Fruit fly (Drosophila melanogaster): ENCODE measurements around the gene CG3223.

Gene CG3223

dm6 chr3R:8009080-8009620, at the start of gene CG3223, which contains the start of gene CG11052 (continued):
- TF ChIP-seq CG10462 (GFP tag; optimal IDR thresholded peaks at IDR 0.05) (no peak), hkb (optimal IDR thresholded peaks at IDR 0.05) (no peak), hkb (GFP tag; IDR thresholded peaks at IDR 0.05) (no peak), CG42726 (GFP tag; IDR thresholded peaks at IDR 0.05; ENCODE audit: partially characterized antibody) (no peak), Stat92E (GFP tag; optimal IDR thresholded peaks at IDR 0.05) (no peak), ftz-f1 (GFP tag; optimal IDR thresholded peaks at IDR 0.05) (peak; percentile 92), CG31441 (GFP tag; IDR thresholded peaks at IDR 0.05) (no peak), CG3163 (GFP tag; optimal IDR thresholded peaks at IDR 0.05) (no peak), gcm (GFP tag; optimal IDR thresholded peaks at IDR 0.05) (no peak), MBD-R2 (GFP tag; IDR thresholded peaks at IDR 0.05) (peak; percentile 81), Sry-δ (GFP tag; optimal IDR thresholded peaks at IDR 0.05) (peak; percentile 63), MESR4 (GFP tag; optimal IDR thresholded peaks at IDR 0.05) (peak; percentile 70), lbe (GFP tag; optimal IDR thresholded peaks at IDR 0.05) (no peak), h (optimal IDR thresholded peaks at IDR 0.05) (no peak), dmrt11E (tag; optimal IDR thresholded peaks at IDR 0.05) (no peak), CG3847 (GFP tag; IDR thresholded peaks at IDR 0.05) (peak; percentile 13; the same call in 1 of the 2 replicates), CG17912 (GFP tag; optimal IDR thresholded peaks at IDR 0.05) (no peak), trem (tag; optimal IDR thresholded peaks at IDR 0.05) (no peak), Drgx (GFP tag; IDR thresholded peaks at IDR 0.05) (no peak), Bgb (GFP tag; IDR thresholded peaks at IDR 0.05; ENCODE audit: partially characterized antibody) (peak; percentile 68), esg (GFP tag; conservative IDR thresholded peaks at IDR 0.05) (no peak), tna (GFP tag; IDR thresholded peaks at IDR 0.05; ENCODE audit: partially characterized antibody) (no peak), CG17568 (GFP tag; optimal IDR thresholded peaks at IDR 0.05) (no peak), cad (GFP tag; optimal IDR thresholded peaks at IDR 0.05) (peak; percentile 66), crp (GFP tag; optimal IDR thresholded peaks at IDR 0.05) (peak in 1 of 2 experiments; percentile 9), row (GFP tag; IDR thresholded peaks at IDR 0.05) (peak; percentile 62), CG12744 (GFP tag; optimal IDR thresholded peaks at IDR 0.05) (no peak), lola (GFP tag; optimal IDR thresholded peaks at IDR 0.05) (no peak), Hr78 (GFP tag; optimal IDR thresholded peaks at IDR 0.05) (no peak), Hr3 (GFP tag; optimal IDR thresholded peaks at IDR 0.05) (peak; percentile 1), sna (GFP tag; IDR thresholded peaks at IDR 0.05; ENCODE audit: partially characterized antibody) (peak; percentile 42; the same call in 1 of the 2 replicates), Lhr (GFP tag; optimal IDR thresholded peaks at IDR 0.05) (no peak), Max (GFP tag; optimal IDR thresholded peaks at IDR 0.05) (no peak), CG6272 (GFP tag; IDR thresholded peaks at IDR 0.05) (no peak), sima (GFP tag; optimal IDR thresholded peaks at IDR 0.05) (no peak), vvl (GFP tag; IDR thresholded peaks at IDR 0.05) (peak; percentile 51), kah (GFP tag; optimal IDR thresholded peaks at IDR 0.05) (no peak), Dll (GFP tag; IDR thresholded peaks at IDR 0.05; ENCODE audit: partially characterized antibody) (peak; percentile 58; the same call in 1 of the 4 replicates), MTF-1 (GFP tag; optimal IDR thresholded peaks at IDR 0.05; ENCODE audit: borderline replicate concordance) (no peak), slp2 (GFP tag; optimal IDR thresholded peaks at IDR 0.05) (no peak), Ets97D (GFP tag; optimal IDR thresholded peaks at IDR 0.05) (peak; percentile 72), CG12155 (GFP tag; optimal IDR thresholded peaks at IDR 0.05) (peak; percentile 4), Sox100B (GFP tag; optimal IDR thresholded peaks at IDR 0.05) (no peak), Fer1 (GFP tag; optimal IDR thresholded peaks at IDR 0.05) (peak; percentile 44), CG18476 (GFP tag; optimal IDR thresholded peaks at IDR 0.05) (no peak), CG33557 (GFP tag; optimal IDR thresholded peaks at IDR 0.05) (no peak), Gsc (GFP tag; IDR thresholded peaks at IDR 0.05) (no peak), CG10979 (tag; optimal IDR thresholded peaks at IDR 0.05) (peak; percentile 1), CG4424 (GFP tag; optimal IDR thresholded peaks at IDR 0.05) (no peak), Nf-YC (tag; optimal IDR thresholded peaks at IDR 0.05) (peak; percentile 70)
